Worm (Caenorhabditis elegans): ENCODE measurements around the gene Y62E10A.13.

- TF ChIP-seq ztf-11 (tag; optimal IDR thresholded peaks at IDR 0.05) (no peak), lin-13 (GFP tag; optimal IDR thresholded peaks at IDR 0.05) (no peak), nhr-21 (tag; optimal IDR thresholded peaks at IDR 0.05) (no peak), aly-2 (tag; optimal IDR thresholded peaks at IDR 0.05) (no peak), nhr-10 (tag; optimal IDR thresholded peaks at IDR 0.05) (no peak), nhr-129 (tag; optimal IDR thresholded peaks at IDR 0.05) (no peak), gmeb-1 (tag; optimal IDR thresholded peaks at IDR 0.05) (no peak)
Measured at ce11 chrIV:13381823-13382222, 17.0 kb downstream of the Y62E10A.13 start, which contains the start of gene emc-3.

Measured in whole organism, L2 larva.